Fruit fly (Drosophila melanogaster) whole organism, adult: ENCODE data around the gene NPFR.

Experiments used
- CG11617 ChIP-seq: fragments of 200-800 bp; sonication (Bioruptor generic); optimal IDR thresholded peaks from 2 replicates; lab custom pipeline; 2017; ENCODE audit warnings: mild to moderate bottlenecking, missing biosample characterization, missing genetic modification reagents, missing genetic modification characterization
- CG14711 ChIP-seq: fragments of 200-800 bp; sonication (Bioruptor generic); optimal IDR thresholded peaks from 2 replicates; lab custom pipeline; 2018; ENCODE audit warnings: missing biosample characterization, mild to moderate bottlenecking, missing genetic modification characterization, moderate library complexity
- Clk ChIP-seq: fragments of 200-800 bp; sonication (Bioruptor generic); optimal IDR thresholded peaks from 2 replicates; lab custom pipeline; 2017; ENCODE audit warnings: missing biosample characterization, missing genetic modification characterization
- Hr96 ChIP-seq: fragments of 200-800 bp; sonication (Bioruptor generic); optimal IDR thresholded peaks from 2 replicates; lab custom pipeline; 2016; ENCODE audit warnings: missing biosample characterization, missing genetic modification characterization
- Mnt ChIP-seq: fragments of 200-800 bp; sonication (Bioruptor generic); optimal IDR thresholded peaks from 2 replicates; lab custom pipeline; 2016; ENCODE audit warnings: missing biosample characterization, mild to moderate bottlenecking, missing genetic modification characterization
- bab1 ChIP-seq: fragments of 200-800 bp; sonication (Bioruptor generic); optimal IDR thresholded peaks from 3 replicates; lab custom pipeline; 2019; ENCODE audit warnings: missing biosample characterization, mild to moderate bottlenecking, missing genetic modification characterization, moderate library complexity
- cic ChIP-seq: fragments of 200-800 bp; sonication (Bioruptor generic); optimal IDR thresholded peaks from 2 replicates; lab custom pipeline; 2017; ENCODE audit warnings: missing biosample characterization, mild to moderate bottlenecking, missing genetic modification characterization, moderate library complexity
- kay ChIP-seq: fragments of 200-800 bp; sonication (Bioruptor generic); peaks from one replicate; lab custom pipeline; 2016; ENCODE audit warnings: missing biosample characterization, missing genetic modification characterization, borderline replicate concordance
- ovo ChIP-seq: fragments of 200-800 bp; sonication (Bioruptor generic); optimal IDR thresholded peaks from 2 replicates; lab custom pipeline; 2016; ENCODE audit warnings: missing biosample characterization, missing genetic modification characterization
- pad ChIP-seq: fragments of 200-800 bp; sonication (Bioruptor generic); optimal IDR thresholded peaks from 3 replicates; lab custom pipeline; 2017; ENCODE audit warnings: missing biosample characterization, missing genetic modification characterization, mild to moderate bottlenecking, moderate library complexity, missing genetic modification reagents
- tj ChIP-seq: fragments of 200-800 bp; sonication (Bioruptor generic); optimal IDR thresholded peaks from 3 replicates; lab custom pipeline; 2017; ENCODE audit warnings: missing biosample characterization, mild to moderate bottlenecking, missing genetic modification characterization, moderate library complexity

DNA sequence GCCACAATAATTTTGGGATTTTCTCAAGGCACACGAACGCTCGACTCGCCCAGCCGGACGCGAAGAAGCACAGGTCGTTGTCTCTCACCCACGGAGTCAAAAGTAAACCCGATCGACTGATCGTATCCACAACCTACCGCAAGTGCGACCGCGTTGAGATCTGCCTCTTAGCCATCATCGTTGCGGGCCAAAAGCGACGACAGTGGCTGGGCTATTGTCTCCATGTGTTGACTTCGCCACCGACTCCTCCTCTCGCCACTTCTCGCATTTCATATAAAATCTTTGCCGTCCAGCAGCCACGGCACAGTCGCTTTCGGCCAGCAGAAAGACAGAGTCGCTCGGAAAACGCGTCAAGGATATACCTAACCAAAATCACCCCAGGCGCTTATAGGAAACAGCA lies 22.0 kb downstream of the NPFR start, which contains the start of gene Osi2:
- TF ChIP-seq pad (GFP tag; lab: Kevin White, UChicago) (no peak), Clk (GFP tag; lab: Kevin White, UChicago) (no peak), CG14711 (tag; lab: Kevin White, UChicago) (no peak), kay (no peak), ovo (GFP tag; lab: Kevin White, UChicago) (no peak), Hr96 (GFP tag; lab: Kevin White, UChicago) (no peak), Mnt (GFP tag; lab: Kevin White, UChicago) (no peak), cic (GFP tag; lab: Kevin White, UChicago) (no peak), bab1 (no peak), tj (GFP tag; lab: Kevin White, UChicago) (no peak), CG11617 (GFP tag; lab: Kevin White, UChicago) (no peak)
